Fruit fly (Drosophila melanogaster): ENCODE results near the gene lute.

- TF ChIP-seq CG8478 (optimal IDR thresholded peaks at IDR 0.05) (no peak), CTCF (optimal IDR thresholded peaks at IDR 0.05) (no peak)
Observed at dm6 chr3R:17381916-17382315, 2.2 kb downstream of the lute start.

Data from S2 (cell line).